Fruit fly (Drosophila melanogaster) whole organism, prepupa: Measurements from ENCODE around the gene Pif1.

Experiments used
- Blimp-1 ChIP-seq: fragments of 200-800 bp; sonication (Bioruptor generic); optimal IDR thresholded peaks from 3 replicates; lab custom pipeline; 2017; ENCODE audit warnings: missing biosample characterization, missing genetic modification characterization, mild to moderate bottlenecking, moderate library complexity, missing genetic modification reagents
- CG10631 ChIP-seq: fragments of 200-800 bp; sonication (Bioruptor generic); optimal IDR thresholded peaks from 2 replicates; lab custom pipeline; 2016; ENCODE audit warnings: missing biosample characterization, missing genetic modification characterization
- CG11294 ChIP-seq: fragments of 200-800 bp; sonication (Bioruptor generic); IDR thresholded peaks from 2 replicates; pipeline ENCODE4 v1.3.6; 2022; ENCODE audit warnings: missing biosample characterization, missing genetic modification characterization
- CG11762 ChIP-seq: fragments of 200-800 bp; sonication (Bioruptor generic); optimal IDR thresholded peaks from 3 replicates; lab custom pipeline; 2016; ENCODE audit warnings: missing biosample characterization, missing genetic modification characterization; ENCODE audit not compliant: insufficient read depth
- CG15336 ChIP-seq: fragments of 200-800 bp; sonication (Bioruptor generic); IDR thresholded peaks from 2 replicates; pipeline ENCODE4 v1.3.6; 2022; ENCODE audit warnings: missing biosample characterization, missing genetic modification characterization
- CG32006 ChIP-seq: fragments of 200-800 bp; sonication (Bioruptor generic); optimal IDR thresholded peaks from 3 replicates; lab custom pipeline; 2017; ENCODE audit warnings: missing biosample characterization, mild to moderate bottlenecking, missing genetic modification characterization
- CG34406 ChIP-seq: fragments of 200-800 bp; sonication (Bioruptor generic); optimal IDR thresholded peaks from 3 replicates; lab custom pipeline; 2016; ENCODE audit warnings: missing biosample characterization, missing genetic modification characterization
- CG3919 ChIP-seq: fragments of 200-800 bp; sonication (Bioruptor generic); optimal IDR thresholded peaks from 3 replicates; lab custom pipeline; 2016; ENCODE audit warnings: missing biosample characterization, missing genetic modification characterization
- CG4318 ChIP-seq: fragments of 200-800 bp; sonication (Bioruptor generic); optimal IDR thresholded peaks from 3 replicates; lab custom pipeline; 2017; ENCODE audit warnings: missing biosample characterization, mild to moderate bottlenecking, missing genetic modification characterization
- CG6163 ChIP-seq: fragments of 200-800 bp; sonication (Bioruptor generic); IDR thresholded peaks from 3 replicates; pipeline ENCODE4 v1.3.6; 2022; ENCODE audit warnings: missing biosample characterization, missing genetic modification characterization
- CG6276 ChIP-seq: fragments of 200-800 bp; sonication (Bioruptor generic); optimal IDR thresholded peaks from 2 replicates; lab custom pipeline; 2017; ENCODE audit warnings: missing biosample characterization, mild to moderate bottlenecking, missing genetic modification characterization
- CG6808 ChIP-seq: fragments of 200-800 bp; sonication (Bioruptor generic); optimal IDR thresholded peaks from 3 replicates; lab custom pipeline; 2017; ENCODE audit warnings: missing biosample characterization, missing genetic modification characterization, mild to moderate bottlenecking, moderate library complexity, missing genetic modification reagents
- CG6854 ChIP-seq: fragments of 200-800 bp; sonication (Bioruptor generic); optimal IDR thresholded peaks from 2 replicates; lab custom pipeline; 2017; ENCODE audit warnings: missing biosample characterization, mild to moderate bottlenecking, missing genetic modification characterization
- CG7368 ChIP-seq: fragments of 200-800 bp; sonication (Bioruptor generic); optimal IDR thresholded peaks from 3 replicates; lab custom pipeline; 2016; ENCODE audit warnings: missing biosample characterization, missing genetic modification characterization
- CG8119 ChIP-seq: fragments of 200-800 bp; sonication (Bioruptor generic); IDR thresholded peaks from 3 replicates; pipeline ENCODE4 v1.3.6; 2022; ENCODE audit warnings: missing biosample characterization, missing genetic modification characterization
- CG8319 ChIP-seq: fragments of 200-800 bp; sonication (Bioruptor generic); optimal IDR thresholded peaks from 3 replicates; lab custom pipeline; 2016; ENCODE audit warnings: missing biosample characterization, missing genetic modification characterization
- CG9139 ChIP-seq: fragments of 200-800 bp; sonication (Bioruptor generic); optimal IDR thresholded peaks from 3 replicates; lab custom pipeline; 2017; ENCODE audit warnings: missing biosample characterization, mild to moderate bottlenecking, missing genetic modification characterization
- Eip75B ChIP-seq: fragments of 200-800 bp; sonication (Bioruptor generic); optimal IDR thresholded peaks from 3 replicates; lab custom pipeline; 2016; ENCODE audit warnings: missing biosample characterization, missing genetic modification characterization
- Eip78C ChIP-seq: fragments of 200-800 bp; sonication (Bioruptor generic); peaks from one replicate; lab custom pipeline; 2016; ENCODE audit warnings: missing biosample characterization, missing genetic modification characterization
- Eip93F ChIP-seq: fragments of 200-800 bp; sonication (Bioruptor generic); optimal IDR thresholded peaks from 2 replicates; lab custom pipeline; 2016; ENCODE audit warnings: missing biosample characterization, mild to moderate bottlenecking, missing genetic modification characterization
- Ets21C ChIP-seq: fragments of 200-800 bp; sonication (Bioruptor generic); optimal IDR thresholded peaks from 3 replicates; lab custom pipeline; 2016; ENCODE audit warnings: missing biosample characterization, missing genetic modification characterization
- Ets96B ChIP-seq: fragments of 200-800 bp; optimal IDR thresholded peaks from 2 replicates; lab custom pipeline; 2019; ENCODE audit warnings: missing biosample characterization, mild to moderate bottlenecking, missing genetic modification characterization, moderate library complexity
- Gug ChIP-seq: fragments of 200-800 bp; sonication (Bioruptor generic); IDR thresholded peaks from 2 replicates; pipeline ENCODE4 v1.3.6; 2022; ENCODE audit warnings: missing biosample characterization, missing genetic modification characterization
- Hr38 ChIP-seq: sonication (Bioruptor generic); optimal IDR thresholded peaks from 2 replicates; lab custom pipeline; 2016; ENCODE audit warnings: missing biosample characterization, missing genetic modification characterization
- Hr39 ChIP-seq: fragments of 200-800 bp; sonication (Bioruptor generic); optimal IDR thresholded peaks from 2 replicates; lab custom pipeline; 2016; ENCODE audit warnings: missing biosample characterization, missing genetic modification characterization
- Met ChIP-seq: fragments of 200-800 bp; sonication (Bioruptor generic); optimal IDR thresholded peaks from 3 replicates; lab custom pipeline; 2016; ENCODE audit warnings: missing biosample characterization, missing genetic modification characterization
- OdsH ChIP-seq: fragments of 200-800 bp; sonication (Bioruptor generic); optimal IDR thresholded peaks from 3 replicates; lab custom pipeline; 2016; ENCODE audit warnings: missing biosample characterization, missing genetic modification characterization
- Smox ChIP-seq: fragments of 200-800 bp; sonication (Bioruptor generic); optimal IDR thresholded peaks from 3 replicates; lab custom pipeline; 2016; ENCODE audit warnings: missing biosample characterization, missing genetic modification characterization
- Sox102F ChIP-seq: fragments of 200-800 bp; sonication (Bioruptor generic); optimal IDR thresholded peaks from 2 replicates; lab custom pipeline; 2016; ENCODE audit warnings: missing biosample characterization, mild to moderate bottlenecking, missing genetic modification characterization
- Sox14 ChIP-seq: fragments of 200-800 bp; sonication (Bioruptor generic); optimal IDR thresholded peaks from 3 replicates; lab custom pipeline; 2016; ENCODE audit warnings: missing biosample characterization, missing genetic modification characterization
- Sox15 ChIP-seq: fragments of 200-800 bp; sonication (Bioruptor generic); optimal IDR thresholded peaks from 3 replicates; lab custom pipeline; 2016; ENCODE audit warnings: missing biosample characterization, missing genetic modification characterization
- achi ChIP-seq: fragments of 200-800 bp; sonication (Bioruptor generic); optimal IDR thresholded peaks from 3 replicates; lab custom pipeline; 2016; ENCODE audit warnings: missing biosample characterization, missing genetic modification characterization
- acj6 ChIP-seq: fragments of 200-800 bp; sonication (Bioruptor generic); optimal IDR thresholded peaks from 3 replicates; lab custom pipeline; 2016; ENCODE audit warnings: missing biosample characterization, missing genetic modification characterization
- cyc ChIP-seq: fragments of 200-800 bp; sonication (Bioruptor generic); optimal IDR thresholded peaks from 3 replicates; lab custom pipeline; 2016; ENCODE audit warnings: missing biosample characterization, missing genetic modification characterization
- dac ChIP-seq: fragments of 200-800 bp; sonication (Bioruptor generic); optimal IDR thresholded peaks from 2 replicates; lab custom pipeline; 2017; ENCODE audit warnings: missing biosample characterization, mild to moderate bottlenecking, missing genetic modification characterization
- dsx ChIP-seq: fragments of 200-800 bp; optimal IDR thresholded peaks from 3 replicates; lab custom pipeline; 2019; ENCODE audit warnings: missing biosample characterization, mild to moderate bottlenecking, missing genetic modification characterization, moderate library complexity; ENCODE audit not compliant: poor library complexity, severe bottlenecking
- eg ChIP-seq: fragments of 200-800 bp; sonication (Bioruptor generic); IDR thresholded peaks from 3 replicates; pipeline ENCODE4 v1.3.6; 2022; ENCODE audit warnings: missing biosample characterization, missing genetic modification characterization
- esn ChIP-seq: fragments of 200-800 bp; sonication (Bioruptor generic); optimal IDR thresholded peaks from 2 replicates; lab custom pipeline; 2016; ENCODE audit warnings: missing biosample characterization, mild to moderate bottlenecking, missing genetic modification characterization, moderate library complexity
- fd59A ChIP-seq: fragments of 200-800 bp; sonication (Bioruptor generic); optimal IDR thresholded peaks from 2 replicates; lab custom pipeline; 2017; ENCODE audit warnings: missing biosample characterization, mild to moderate bottlenecking, missing genetic modification characterization, missing genetic modification reagents
- fkh ChIP-seq: fragments of 200-800 bp; sonication (Bioruptor generic); optimal IDR thresholded peaks from 3 replicates; lab custom pipeline; 2017; ENCODE audit warnings: missing biosample characterization, mild to moderate bottlenecking, missing genetic modification characterization, moderate library complexity
- lz ChIP-seq: fragments of 200-800 bp; sonication (Bioruptor generic); optimal IDR thresholded peaks from 3 replicates; lab custom pipeline; 2016; ENCODE audit warnings: missing biosample characterization, missing genetic modification characterization
- net ChIP-seq: fragments of 200-800 bp; sonication (Bioruptor generic); optimal IDR thresholded peaks from 3 replicates; lab custom pipeline; 2016; ENCODE audit warnings: missing biosample characterization, missing genetic modification characterization
- pdm3 ChIP-seq: fragments of 200-800 bp; sonication (Bioruptor generic); optimal IDR thresholded peaks from 3 replicates; lab custom pipeline; 2016; ENCODE audit warnings: missing biosample characterization, missing genetic modification characterization
- salr ChIP-seq, 2 experiments: fragments of 200-800 bp; sonication (Bioruptor generic); optimal IDR thresholded peaks; 3 replicates each; lab custom pipeline; 2016 to 2018; ENCODE audit warnings: missing biosample characterization in 2 of 2, missing genetic modification characterization in 2 of 2, mild to moderate bottlenecking in 1 of 2
- spab ChIP-seq: fragments of 200-800 bp; sonication (Bioruptor generic); optimal IDR thresholded peaks from 2 replicates; lab custom pipeline; 2017; ENCODE audit warnings: missing biosample characterization, mild to moderate bottlenecking, missing genetic modification characterization, missing genetic modification reagents
- ss ChIP-seq, 2 experiments: fragments of 200-800 bp; sonication (Bioruptor generic); optimal IDR thresholded peaks; 2 replicates in 1 of 2; 3 replicates in 1 of 2; lab custom pipeline; 2017 to 2018; ENCODE audit warnings: mild to moderate bottlenecking in 2 of 2, missing biosample characterization in 2 of 2, missing genetic modification characterization in 2 of 2, moderate library complexity in 1 of 2
- topi ChIP-seq: fragments of 200-800 bp; sonication (Bioruptor generic); optimal IDR thresholded peaks from 3 replicates; lab custom pipeline; 2016; ENCODE audit warnings: missing biosample characterization, missing genetic modification characterization

The Pif1 gene

dm6 chr2L:3437068-3437467 is 32.7 kb downstream of the Pif1 start (continued):
- TF ChIP-seq Hr39 (peak; percentile 83), fd59A (peak; percentile 78), Sox14 (GFP tag; lab: Kevin White, UChicago) (peak; percentile 93), acj6 (GFP tag; lab: Kevin White, UChicago) (peak; percentile 76), CG3919 (peak; percentile 79), eg (GFP tag; lab: Robert Waterston, UW) (peak; percentile 91), CG8119 (GFP tag; lab: Robert Waterston, UW) (peak; percentile 93), pdm3 (GFP tag; lab: Kevin White, UChicago) (peak; percentile 92), CG11762 (GFP tag; lab: Kevin White, UChicago) (peak; percentile 63), Smox (GFP tag; lab: Kevin White, UChicago) (peak; percentile 83), CG6163 (GFP tag; lab: Robert Waterston, UW) (peak; percentile 95), CG8319 (GFP tag; lab: Kevin White, UChicago) (peak; percentile 35), CG6276 (GFP tag; lab: Kevin White, UChicago) (peak; percentile 82), fkh (GFP tag; lab: Kevin White, UChicago) (no peak), CG11294 (GFP tag; lab: Robert Waterston, UW) (peak; percentile 63), CG10631 (GFP tag; lab: Kevin White, UChicago) (peak; percentile 83), CG7368 (GFP tag; lab: Kevin White, UChicago) (peak; percentile 71), Eip75B (peak; percentile 80), CG9139 (GFP tag; lab: Kevin White, UChicago) (no peak), Met (GFP tag; lab: Kevin White, UChicago) (peak; percentile 89), ss (GFP tag; optimal IDR thresholded peaks at IDR 0.05; lab: Kevin White, UChicago) (peak; percentile 46 to 68), net (GFP tag; lab: Kevin White, UChicago) (peak; percentile 73), Eip78C (peak; percentile 94), CG34406 (GFP tag; lab: Kevin White, UChicago) (peak; percentile 70), Gug (GFP tag; lab: Robert Waterston, UW) (peak; percentile 69), Sox15 (GFP tag; lab: Kevin White, UChicago) (no peak), Ets96B (tag; lab: Kevin White, UChicago) (peak; percentile 63)

- TF ChIP-seq ss (GFP tag; optimal IDR thresholded peaks at IDR 0.05; lab: Kevin White, UChicago) (no peak), net (GFP tag; lab: Kevin White, UChicago) (peak; percentile 6), Ets96B (tag; lab: Kevin White, UChicago) (no peak), achi (GFP tag; lab: Kevin White, UChicago) (peak; percentile 29), lz (GFP tag; lab: Kevin White, UChicago) (no peak), Sox14 (GFP tag; lab: Kevin White, UChicago) (peak; percentile 15), topi (no peak), CG7368 (GFP tag; lab: Kevin White, UChicago) (no peak), dsx (GFP tag; lab: Kevin White, UChicago) (no peak), CG6808 (GFP tag; lab: Kevin White, UChicago) (no peak), Sox102F (GFP tag; lab: Kevin White, UChicago) (no peak), salr (GFP tag; optimal IDR thresholded peaks at IDR 0.05; lab: Kevin White, UChicago) (no peak), CG10631 (GFP tag; lab: Kevin White, UChicago) (no peak), CG8119 (GFP tag; lab: Robert Waterston, UW) (peak; percentile 68), Blimp-1 (GFP tag; lab: Kevin White, UChicago) (no peak), acj6 (GFP tag; lab: Kevin White, UChicago) (no peak), Hr38 (GFP tag; lab: Kevin White, UChicago) (no peak), dac (peak; percentile 43), eg (GFP tag; lab: Robert Waterston, UW) (peak; percentile 28; the same call in 1 of the 3 replicates), Eip93F (GFP tag; lab: Kevin White, UChicago) (no peak), CG32006 (GFP tag; lab: Kevin White, UChicago) (peak; percentile 47), CG15336 (GFP tag; lab: Robert Waterston, UW) (peak; percentile 29; the same call in 1 of the 2 replicates), CG9139 (GFP tag; lab: Kevin White, UChicago) (no peak), Met (GFP tag; lab: Kevin White, UChicago) (no peak), CG11294 (GFP tag; lab: Robert Waterston, UW) (no peak), Eip78C (peak; percentile 67), cyc (GFP tag; lab: Kevin White, UChicago) (no peak), CG34406 (GFP tag; lab: Kevin White, UChicago) (no peak), spab (GFP tag; lab: Kevin White, UChicago) (no peak), OdsH (GFP tag; lab: Kevin White, UChicago) (peak; percentile 39), Ets21C (GFP tag; lab: Kevin White, UChicago) (no peak), pdm3 (GFP tag; lab: Kevin White, UChicago) (peak; percentile 17), CG4318 (GFP tag; lab: Kevin White, UChicago) (peak; percentile 4), CG6276 (GFP tag; lab: Kevin White, UChicago) (peak; percentile 12), CG6854 (GFP tag; lab: Kevin White, UChicago) (no peak), esn (no peak)
Measured at dm6 chr2L:3436347-3436746, 33.5 kb downstream of the Pif1 start.
